Worm (Caenorhabditis elegans): Measurements from ENCODE around the gene srd-2.

The srd-2 gene

ce11 chrII:10170837-10171318, 16.8 kb downstream of the srd-2 start, which contains the start of gene gpd-4:
gpd-4 (plus strand) TSS chrII:10171268.
- TF ChIP-seq lsl-1 (GFP tag; optimal IDR thresholded peaks at IDR 0.05) (peak; percentile 39), xnd-1 (tag; optimal IDR thresholded peaks at IDR 0.05) (peak; percentile 47), Y56A3A.18 (GFP tag; IDR thresholded peaks at IDR 0.05) (no peak), nfya-2 (GFP tag; IDR thresholded peaks at IDR 0.05) (no peak), madf-8 (GFP tag; conservative IDR thresholded peaks at IDR 0.05) (peak; percentile 75), dpl-1 (GFP tag; optimal IDR thresholded peaks at IDR 0.05) (peak; percentile 31), rpc-1 (optimal IDR thresholded peaks at IDR 0.05) (no peak), rpc-1 (tag; optimal IDR thresholded peaks at IDR 0.05) (no peak), efl-1 (GFP tag; optimal IDR thresholded peaks at IDR 0.05) (peak; percentile 90), sptf-2 (GFP tag; optimal IDR thresholded peaks at IDR 0.05) (no peak), ceh-91 (GFP tag; IDR thresholded peaks at IDR 0.05) (peak; percentile 82), D2030.7 (GFP tag; IDR thresholded peaks at IDR 0.05) (0 out of 2 replicates have a peak, but pooled peaks have one; percentile 40), snpc-4 (GFP tag; optimal IDR thresholded peaks at IDR 0.05) (no peak), snpc-4 (tag; optimal IDR thresholded peaks at IDR 0.05) (peak in 1 of 4 experiments; percentile 30), F33H1.4 (GFP tag; IDR thresholded peaks at IDR 0.05) (peak; percentile 82), nfyb-1 (GFP tag; IDR thresholded peaks at IDR 0.05) (no peak), snpc-3.4 (tag; optimal IDR thresholded peaks at IDR 0.05) (peak; percentile 7), hsf-1 (GFP tag; IDR thresholded peaks at IDR 0.05) (no peak), madf-6 (GFP tag; IDR thresholded peaks at IDR 0.05) (peak; percentile 81), sea-2 (GFP tag; IDR thresholded peaks at IDR 0.05) (no peak), tbx-9 (tag; optimal IDR thresholded peaks at IDR 0.05; ENCODE audit: borderline replicate concordance) (no peak)

- TF ChIP-seq hrde-1 (tag; optimal IDR thresholded peaks at IDR 0.05; ENCODE audit: borderline replicate concordance) (no peak), ceh-79 (tag; optimal IDR thresholded peaks at IDR 0.05) (no peak), dox-1 (GFP tag; IDR thresholded peaks at IDR 0.05) (peak; percentile 57), Y95B8A.8 (GFP tag; IDR thresholded peaks at IDR 0.05) (no peak), Y53G8AR.9 (GFP tag; conservative IDR thresholded peaks at IDR 0.05) (no peak), F49E8.2 (tag; optimal IDR thresholded peaks at IDR 0.05; ENCODE audit: insufficient read depth) (no peak), nhr-90 (tag; optimal IDR thresholded peaks at IDR 0.05) (no peak), madf-8 (GFP tag; conservative IDR thresholded peaks at IDR 0.05) (no peak), egrh-3 (GFP tag; IDR thresholded peaks at IDR 0.05) (peak; percentile 45), hmg-1.2 (GFP tag; IDR thresholded peaks at IDR 0.05) (peak; percentile 64; the same call in 1 of the 2 replicates), atf-7 (tag; optimal IDR thresholded peaks at IDR 0.05) (peak; percentile 4), nfya-1 (tag; optimal IDR thresholded peaks at IDR 0.05; ENCODE audit: borderline replicate concordance, insufficient read depth) (no peak), somi-1 (GFP tag; optimal IDR thresholded peaks at IDR 0.05) (no peak), B0019.2 (GFP tag; conservative IDR thresholded peaks at IDR 0.05) (no peak), B0261.1 (tag; optimal IDR thresholded peaks at IDR 0.05) (no peak), F57A8.1 (GFP tag; optimal IDR thresholded peaks at IDR 0.05) (no peak), K11D2.4 (GFP tag; IDR thresholded peaks at IDR 0.05) (0 out of 2 replicates have a peak, but pooled peaks have one; percentile 31), F52B5.7 (tag; optimal IDR thresholded peaks at IDR 0.05) (no peak), D2030.7 (GFP tag; IDR thresholded peaks at IDR 0.05) (no peak), ceh-40 (GFP tag; IDR thresholded peaks at IDR 0.05) (no peak), chd-7 (tag; optimal IDR thresholded peaks at IDR 0.05) (peak; percentile 40), lin-54 (GFP tag; optimal IDR thresholded peaks at IDR 0.05) (no peak), attf-5 (GFP tag; optimal IDR thresholded peaks at IDR 0.05) (peak; percentile 38), bed-1 (GFP tag; IDR thresholded peaks at IDR 0.05) (no peak), K12H6.12 (tag; optimal IDR thresholded peaks at IDR 0.05) (peak; percentile 35), lin-40 (tag; optimal IDR thresholded peaks at IDR 0.05) (peak; percentile 23), nhr-80 (tag; optimal IDR thresholded peaks at IDR 0.05) (peak; percentile 35), nhr-27 (tag; optimal IDR thresholded peaks at IDR 0.05) (no peak)
These were observed 18.6 kb downstream of the srd-2 start, which contains the start of gene daf-19 for ce11 chrII:10168905-10169782. daf-19 (minus strand) TSS chrII:10169346.
